Fruit fly (Drosophila melanogaster) whole organism, embryonic: ENCODE results near the gene Pex11c.
A peak's percentile ranks its signal among the peaks of the same experiment; 100 is the strongest.

Source experiments
- ATbp ChIP-seq: fragments of 200-800 bp; sonication (Bioruptor generic); optimal IDR thresholded peaks from 2 replicates; lab custom pipeline; 2017; ENCODE audit warnings: missing biosample characterization, mild to moderate bottlenecking, missing genetic modification characterization, missing genetic modification reagents
- CG10267 ChIP-seq: fragments of 200-800 bp; sonication (Bioruptor generic); optimal IDR thresholded peaks from 2 replicates; lab custom pipeline; 2018; ENCODE audit warnings: missing biosample characterization, mild to moderate bottlenecking, missing genetic modification characterization, moderate library complexity
- CG10274 ChIP-seq: fragments of 200-800 bp; sonication (Bioruptor generic); optimal IDR thresholded peaks from 3 replicates; lab custom pipeline; 2017; ENCODE audit warnings: missing biosample characterization, mild to moderate bottlenecking, missing genetic modification characterization
- CG10321 ChIP-seq: fragments of 200-800 bp; sonication (Bioruptor generic); IDR thresholded peaks from 2 replicates; pipeline ENCODE4 v1.3.6; 2022; ENCODE audit warnings: missing biosample characterization, missing genetic modification characterization
- CG12155 ChIP-seq: fragments of 200-800 bp; sonication (Bioruptor generic); optimal IDR thresholded peaks from 3 replicates; lab custom pipeline; 2016; ENCODE audit warnings: missing biosample characterization, missing genetic modification characterization
- CG12942 ChIP-seq: fragments of 200-800 bp; sonication (Bioruptor generic); optimal IDR thresholded peaks from 3 replicates; lab custom pipeline; 2016; ENCODE audit warnings: missing biosample characterization, missing genetic modification characterization
- CG13624 ChIP-seq: fragments of 200-800 bp; sonication (Bioruptor generic); optimal IDR thresholded peaks from 2 replicates; lab custom pipeline; 2016; ENCODE audit warnings: missing biosample characterization, missing genetic modification characterization
- CG15269 ChIP-seq: fragments of 200-800 bp; sonication (Bioruptor generic); optimal IDR thresholded peaks from 2 replicates; lab custom pipeline; 2018; ENCODE audit warnings: missing biosample characterization, mild to moderate bottlenecking, missing genetic modification characterization, moderate library complexity
- CG1602 ChIP-seq: fragments of 200-800 bp; sonication (Bioruptor generic); optimal IDR thresholded peaks from 3 replicates; lab custom pipeline; 2016; ENCODE audit warnings: missing biosample characterization, missing genetic modification characterization
- CG17361 ChIP-seq: fragments of 200-800 bp; sonication (Bioruptor generic); IDR thresholded peaks from 3 replicates; pipeline ENCODE4 v1.3.6; 2022; ENCODE audit warnings: missing biosample characterization, missing genetic modification characterization
- CG17829 ChIP-seq: fragments of 200-800 bp; optimal IDR thresholded peaks from 2 replicates; lab custom pipeline; 2019; ENCODE audit warnings: missing biosample characterization, mild to moderate bottlenecking, missing genetic modification characterization, moderate library complexity
- CG6765 ChIP-seq: fragments of 200-800 bp; sonication (Bioruptor generic); optimal IDR thresholded peaks from 3 replicates; lab custom pipeline; 2017; ENCODE audit warnings: missing biosample characterization, mild to moderate bottlenecking, missing genetic modification characterization
- CG7556 ChIP-seq: fragments of 200-800 bp; sonication (Bioruptor generic); optimal IDR thresholded peaks from 2 replicates; lab custom pipeline; 2017; ENCODE audit warnings: missing biosample characterization, mild to moderate bottlenecking, missing genetic modification characterization
- CG8359 ChIP-seq: fragments of 200-800 bp; sonication (Bioruptor generic); optimal IDR thresholded peaks from 2 replicates; lab custom pipeline; 2017; ENCODE audit warnings: missing biosample characterization, mild to moderate bottlenecking, missing genetic modification characterization, borderline replicate concordance
- CHES-1-like ChIP-seq: fragments of 200-800 bp; sonication (Bioruptor generic); optimal IDR thresholded peaks from 2 replicates; lab custom pipeline; 2016; ENCODE audit warnings: missing biosample characterization, missing genetic modification characterization
- Chrac-16 ChIP-seq: fragments of 200-800 bp; sonication (Bioruptor generic); optimal IDR thresholded peaks from 3 replicates; lab custom pipeline; 2016; ENCODE audit warnings: missing biosample characterization, missing genetic modification characterization
- Dip3 ChIP-seq: fragments of 200-800 bp; sonication (Bioruptor generic); optimal IDR thresholded peaks from 3 replicates; lab custom pipeline; 2016; ENCODE audit warnings: missing biosample characterization, missing genetic modification characterization
- H15 ChIP-seq: fragments of 200-800 bp; sonication (Bioruptor generic); IDR thresholded peaks from 3 replicates; pipeline ENCODE4 v1.3.6; 2022; ENCODE audit warnings: missing biosample characterization, missing genetic modification characterization
- HmgZ ChIP-seq: fragments of 200-800 bp; sonication (Bioruptor generic); optimal IDR thresholded peaks from 2 replicates; lab custom pipeline; 2018; ENCODE audit warnings: missing biosample characterization, mild to moderate bottlenecking, missing genetic modification characterization
- Hr39 ChIP-seq: fragments of >200 bp; optimal IDR thresholded peaks from 2 replicates; lab custom pipeline; 2017
- Med ChIP-seq: fragments of 200-800 bp; sonication (Bioruptor generic); peaks from one replicate; lab custom pipeline; 2016; ENCODE audit warnings: missing biosample characterization, missing genetic modification characterization, mild to moderate bottlenecking, inconsistent platforms, moderate library complexity
- Myb ChIP-seq: fragments of 200-800 bp; sonication (Bioruptor generic); optimal IDR thresholded peaks from 2 replicates; lab custom pipeline; 2016; ENCODE audit warnings: missing biosample characterization, missing genetic modification characterization
- Nf-YC ChIP-seq: fragments of 200-800 bp; optimal IDR thresholded peaks from 3 replicates; lab custom pipeline; 2019; ENCODE audit warnings: missing biosample characterization, mild to moderate bottlenecking, missing genetic modification characterization, moderate library complexity
- Opbp ChIP-seq: fragments of 200-800 bp; sonication (Bioruptor generic); IDR thresholded peaks from 3 replicates; pipeline ENCODE4 v1.3.6; 2022; ENCODE audit warnings: missing biosample characterization, missing genetic modification characterization; ENCODE audit not compliant: partially characterized antibody
- Rx ChIP-seq: fragments of 200-800 bp; sonication (Bioruptor generic); IDR thresholded peaks from 2 replicates; pipeline ENCODE4 v1.3.6; 2022; ENCODE audit warnings: missing biosample characterization, missing genetic modification characterization
- Xrp1 ChIP-seq: fragments of 200-800 bp; sonication (Bioruptor generic); IDR thresholded peaks from 2 replicates; pipeline ENCODE4 v1.3.6; 2022; ENCODE audit warnings: missing biosample characterization, missing genetic modification characterization
- al ChIP-seq: fragments of 200-800 bp; sonication (Bioruptor generic); IDR thresholded peaks from 2 replicates; pipeline ENCODE4 v1.3.6; 2022; ENCODE audit warnings: missing biosample characterization, missing genetic modification characterization
- bab2 ChIP-seq: fragments of 200-800 bp; sonication (Bioruptor generic); optimal IDR thresholded peaks from 2 replicates; lab custom pipeline; 2016; ENCODE audit warnings: missing biosample characterization, missing genetic modification characterization
- cas ChIP-seq: fragments of 200-800 bp; sonication (Bioruptor generic); IDR thresholded peaks from 2 replicates; pipeline ENCODE4 v1.3.6; 2022; ENCODE audit warnings: missing biosample characterization, missing genetic modification characterization
- dan ChIP-seq: fragments of 200-800 bp; sonication (Bioruptor generic); IDR thresholded peaks from 2 replicates; pipeline ENCODE4 v1.3.6; 2022; ENCODE audit warnings: missing biosample characterization, missing genetic modification characterization
- disco-r ChIP-seq: fragments of 200-800 bp; sonication (Bioruptor generic); optimal IDR thresholded peaks from 2 replicates; lab custom pipeline; 2016; ENCODE audit warnings: missing biosample characterization, missing genetic modification characterization
- emc ChIP-seq: fragments of 200-800 bp; sonication (Bioruptor generic); optimal IDR thresholded peaks from 2 replicates; lab custom pipeline; 2016; ENCODE audit warnings: missing biosample characterization, missing genetic modification characterization
- grn ChIP-seq: fragments of 200-800 bp; sonication (Bioruptor generic); optimal IDR thresholded peaks from 3 replicates; lab custom pipeline; 2017; ENCODE audit warnings: missing biosample characterization, missing genetic modification characterization
- gt ChIP-seq: fragments of 200-800 bp; sonication (Bioruptor generic); IDR thresholded peaks from 2 replicates; pipeline ENCODE4 v1.3.6; 2022; ENCODE audit warnings: missing biosample characterization, missing genetic modification characterization
- her ChIP-seq: fragments of 200-800 bp; sonication (Bioruptor generic); optimal IDR thresholded peaks from 2 replicates; lab custom pipeline; 2016; ENCODE audit warnings: missing biosample characterization, missing genetic modification characterization
- insv ChIP-seq, 2 experiments: fragments of 200-800 bp; sonication (Bioruptor generic); optimal IDR thresholded peaks; 3 replicates each; lab custom pipeline; 2016 to 2018; ENCODE audit warnings: missing biosample characterization in 2 of 2, missing genetic modification characterization in 2 of 2
- jigr1 ChIP-seq: fragments of 200-800 bp; sonication (Bioruptor generic); IDR thresholded peaks from 3 replicates; pipeline ENCODE4 v1.3.6; 2022; ENCODE audit warnings: missing biosample characterization, missing genetic modification characterization
- jing ChIP-seq: fragments of 200-800 bp; sonication (Bioruptor generic); optimal IDR thresholded peaks from 2 replicates; lab custom pipeline; 2018; ENCODE audit warnings: missing biosample characterization, mild to moderate bottlenecking, missing genetic modification characterization
- klu ChIP-seq: fragments of 200-800 bp; sonication (Bioruptor generic); IDR thresholded peaks from 2 replicates; pipeline ENCODE4 v1.3.6; 2022; ENCODE audit warnings: missing biosample characterization, missing genetic modification characterization
- luna ChIP-seq: fragments of 200-800 bp; sonication (Bioruptor generic); optimal IDR thresholded peaks from 2 replicates; lab custom pipeline; 2016; ENCODE audit warnings: missing biosample characterization, missing genetic modification characterization
- nerfin-1 ChIP-seq: fragments of 200-800 bp; sonication (Bioruptor generic); optimal IDR thresholded peaks from 3 replicates; lab custom pipeline; 2019; ENCODE audit warnings: missing biosample characterization, mild to moderate bottlenecking, missing genetic modification characterization, moderate library complexity
- pb ChIP-seq: fragments of 200-800 bp; sonication (Bioruptor generic); optimal IDR thresholded peaks from 3 replicates; lab custom pipeline; 2016; ENCODE audit warnings: missing biosample characterization, missing genetic modification characterization
- phol ChIP-seq: fragments of 200-800 bp; sonication (Bioruptor generic); optimal IDR thresholded peaks from 3 replicates; lab custom pipeline; 2018; ENCODE audit warnings: missing biosample characterization, mild to moderate bottlenecking, missing genetic modification characterization, moderate library complexity
- prd ChIP-seq, 3 experiments: fragments of >200 bp in 2 of 3; fragments of 200-800 bp in 1 of 3; sonication (Bioruptor generic) in 1 of 3; optimal IDR thresholded peaks in 2 of 3; IDR thresholded peaks in 1 of 3; 2 replicates in 2 of 3; 3 replicates in 1 of 3; pipeline versions ENCODE4 v1.3.6 to Lab custom; 2017 to 2022; ENCODE audit warnings: missing biosample characterization in 1 of 3, missing genetic modification characterization in 1 of 3
- sima ChIP-seq: fragments of 200-800 bp; sonication (Bioruptor generic); optimal IDR thresholded peaks from 2 replicates; lab custom pipeline; 2016; ENCODE audit warnings: missing biosample characterization, missing genetic modification characterization
- sna ChIP-seq: fragments of 200-800 bp; sonication (Bioruptor generic); IDR thresholded peaks from 2 replicates; pipeline ENCODE4 v1.3.6; 2022; ENCODE audit warnings: missing biosample characterization, missing genetic modification characterization; ENCODE audit not compliant: partially characterized antibody
- sqz ChIP-seq: fragments of 200-800 bp; sonication (Bioruptor generic); optimal IDR thresholded peaks from 3 replicates; lab custom pipeline; 2018; ENCODE audit warnings: missing biosample characterization, mild to moderate bottlenecking, missing genetic modification characterization
- tap ChIP-seq: fragments of 200-800 bp; optimal IDR thresholded peaks from 3 replicates; lab custom pipeline; 2019; ENCODE audit warnings: missing biosample characterization, mild to moderate bottlenecking, missing genetic modification characterization, moderate library complexity
- tgo ChIP-seq: fragments of 200-800 bp; sonication (Bioruptor generic); IDR thresholded peaks from 3 replicates; pipeline ENCODE4 v1.3.6; 2022; ENCODE audit warnings: missing biosample characterization, missing genetic modification characterization
- zf30C ChIP-seq: fragments of 200-800 bp; sonication (Bioruptor generic); optimal IDR thresholded peaks from 3 replicates; lab custom pipeline; 2018; ENCODE audit warnings: missing biosample characterization, mild to moderate bottlenecking, missing genetic modification characterization

Pex11c gene

DNA sequence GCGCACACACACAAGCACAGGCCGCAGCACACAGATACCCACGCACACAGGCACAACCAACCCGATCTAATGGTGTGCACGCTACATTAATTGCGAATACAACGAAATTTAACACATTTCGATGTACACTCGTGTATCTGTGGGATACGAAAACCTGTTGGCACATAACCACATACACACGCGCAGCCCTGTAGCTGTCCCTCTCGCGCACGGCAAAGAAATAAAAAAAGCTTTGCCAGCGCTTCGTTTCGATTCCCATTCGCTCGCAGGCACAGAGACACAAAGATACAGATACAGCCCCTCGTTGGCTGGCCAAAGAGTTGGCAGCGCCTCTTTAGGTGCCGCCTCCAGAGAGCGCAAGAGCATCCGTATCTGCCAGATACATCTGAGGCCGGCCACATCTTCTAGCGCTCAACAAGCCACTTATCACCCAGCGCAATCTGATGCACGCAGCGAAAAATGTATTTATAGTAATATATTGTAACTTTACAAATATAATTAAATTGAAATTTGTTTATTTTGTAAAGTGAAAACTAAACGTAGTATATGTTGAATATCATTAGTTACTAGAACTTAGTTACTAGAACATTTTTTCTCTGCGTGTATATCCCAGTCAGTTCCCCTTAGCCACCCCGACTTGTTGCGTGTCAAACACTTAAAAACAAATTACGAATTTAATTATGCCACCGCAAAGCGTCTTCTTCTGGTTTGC is 35.1 kb downstream of the Pex11c start (continued):
- TF ChIP-seq emc (GFP tag; lab: Kevin White, UChicago) (no peak), CG10267 (peak; percentile 34), CG10274 (GFP tag; lab: Kevin White, UChicago) (no peak), nerfin-1 (tag; lab: Kevin White, UChicago) (peak; percentile 35), HmgZ (peak; percentile 23), CG12155 (peak; percentile 15), CG17829 (tag; lab: Kevin White, UChicago) (peak; percentile 81), Dip3 (GFP tag; lab: Kevin White, UChicago) (no peak), Xrp1 (GFP tag; lab: Robert Waterston, UW) (peak; percentile 89), zf30C (GFP tag; lab: Kevin White, UChicago) (peak; percentile 12), CHES-1-like (GFP tag; lab: Kevin White, UChicago) (no peak), CG7556 (peak; percentile 49), CG12942 (GFP tag; lab: Kevin White, UChicago) (peak; percentile 32), sima (GFP tag; lab: Kevin White, UChicago) (no peak), insv (GFP tag; optimal IDR thresholded peaks at IDR 0.05; lab: Kevin White, UChicago) (no peak), Med (GFP tag; lab: Kevin White, UChicago) (peak; percentile 35), ATbp (GFP tag; lab: Kevin White, UChicago) (peak; percentile 60), jigr1 (no peak), CG13624 (GFP tag; lab: Kevin White, UChicago) (no peak), luna (GFP tag; lab: Kevin White, UChicago) (no peak), Hr39 (lab: Kevin White, UChicago) (no peak), gt (GFP tag; lab: Robert Waterston, UW) (no peak), al (no peak), tgo (GFP tag; lab: Robert Waterston, UW) (peak; percentile 70), jing (GFP tag; lab: Kevin White, UChicago) (peak; percentile 60), CG1602 (GFP tag; lab: Kevin White, UChicago) (peak; percentile 21), disco-r (GFP tag; lab: Kevin White, UChicago) (no peak), Opbp (GFP tag; lab: Robert Waterston, UW) (peak; percentile 15; the same call in 1 of the 3 replicates), sna (GFP tag; lab: Robert Waterston, UW) (0 out of 2 replicates have a peak, but pooled peaks have one; percentile 35), pb (no peak), Chrac-16 (GFP tag; lab: Kevin White, UChicago) (peak; percentile 45), CG8359 (GFP tag; lab: Kevin White, UChicago) (no peak), CG6765 (no peak), dan (GFP tag; lab: Robert Waterston, UW) (no peak), Nf-YC (tag; lab: Kevin White, UChicago) (peak; percentile 100), CG17361 (peak; percentile 70), grn (peak; percentile 93), Rx (GFP tag; lab: Robert Waterston, UW) (no peak), cas (GFP tag; lab: Robert Waterston, UW) (no peak), prd (optimal IDR thresholded peaks at IDR 0.05; lab: Kevin White, UChicago) (no peak), prd (GFP tag; IDR thresholded peaks at IDR 0.05; lab: Robert Waterston, UW) (peak; percentile 79; the same call in 2 of the 3 replicates), H15 (peak; percentile 56; the same call in 2 of the 3 replicates), sqz (GFP tag; lab: Kevin White, UChicago) (peak; percentile 48), bab2 (GFP tag; lab: Kevin White, UChicago) (no peak), klu (GFP tag; lab: Robert Waterston, UW) (0 out of 2 replicates have a peak, but pooled peaks have one; percentile 29), tap (tag; lab: Kevin White, UChicago) (peak; percentile 0), Myb (GFP tag; lab: Kevin White, UChicago) (no peak), CG10321 (GFP tag; lab: Robert Waterston, UW) (peak; percentile 89), CG15269 (tag; lab: Kevin White, UChicago) (no peak), phol (tag; lab: Kevin White, UChicago) (peak; percentile 43), her (GFP tag; lab: Kevin White, UChicago) (no peak)
